Worm (Caenorhabditis elegans) whole organism, late embryonic: Measurements from ENCODE around the gene henn-1.

ENCODE experiments used
- F13H6.1 ChIP-seq: sonication (generic microtip); optimal IDR thresholded peaks from 2 replicates; lab custom pipeline; 2016; ENCODE audit warnings: missing genetic modification characterization, missing compliant biosample characterization
- ama-1 ChIP-seq: fragments of 150-350 bp; optimal IDR thresholded peaks from 2 replicates; lab custom pipeline; 2014
- hlh-8 ChIP-seq: sonication (generic microtip); optimal IDR thresholded peaks from 2 replicates; lab custom pipeline; 2016; ENCODE audit warnings: missing genotype, missing genetic modification characterization, missing compliant biosample characterization
- lin-11 ChIP-seq: fragments of 200-800 bp; sonication (Bioruptor generic); optimal IDR thresholded peaks from 2 replicates; lab custom pipeline; 2018; ENCODE audit warnings: mild to moderate bottlenecking, missing genetic modification characterization, missing compliant biosample characterization
- nfya-1 ChIP-seq: sonication (generic microtip); optimal IDR thresholded peaks from 2 replicates; lab custom pipeline; 2017; ENCODE audit warnings: missing genetic modification characterization, mild to moderate bottlenecking, missing compliant biosample characterization, antibody characterized with exemption, moderate library complexity
- pqm-1 ChIP-seq: sonication (generic microtip); optimal IDR thresholded peaks from 2 replicates; lab custom pipeline; 2016; ENCODE audit warnings: missing genetic modification characterization, missing compliant biosample characterization
- pros-1 ChIP-seq: fragments of 150-350 bp; optimal IDR thresholded peaks from 2 replicates; lab custom pipeline; 2014; ENCODE audit warnings: missing biosample characterization, missing genetic modification reagents, missing genetic modification characterization
- ref-2 ChIP-seq: sonication (generic microtip); optimal IDR thresholded peaks from 2 replicates; lab custom pipeline; 2016; ENCODE audit warnings: missing genetic modification characterization, missing compliant biosample characterization

DNA sequence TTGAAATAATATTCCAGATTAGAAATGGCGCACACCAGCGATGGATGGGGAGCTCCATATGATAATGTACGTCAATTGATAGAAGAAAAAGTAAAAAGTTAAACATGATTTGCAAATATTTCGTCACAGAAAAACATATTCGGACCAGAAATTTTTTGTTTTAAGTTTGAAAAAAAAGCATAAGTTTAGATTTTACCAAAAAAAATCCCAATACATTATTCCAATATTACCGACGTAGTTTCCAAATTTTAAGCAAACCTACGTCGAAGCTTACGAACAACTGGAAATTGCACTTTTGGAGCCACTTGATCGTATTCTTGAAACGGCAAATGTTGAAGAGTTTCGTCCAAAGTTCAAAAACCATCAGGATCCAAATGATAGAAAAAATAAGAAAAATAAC lies at the start of gene henn-1:
- no peak for TF ChIP-seq pqm-1 (tag; lab: Kevin White, UChicago)
- no peak for TF ChIP-seq lin-11 (tag; lab: Kevin White, UChicago)
- no peak for TF ChIP-seq F13H6.1 (tag; lab: Kevin White, UChicago)
- no peak for TF ChIP-seq ama-1 (lab: Kevin White, UChicago)
- TF ChIP-seq pros-1 (tag; lab: Kevin White, UChicago): no peak
- TF ChIP-seq nfya-1 (tag; lab: Kevin White, UChicago): no peak
- no peak for TF ChIP-seq ref-2
- no peak for TF ChIP-seq hlh-8 (tag; lab: Kevin White, UChicago)
